Worm (Caenorhabditis elegans): ENCODE measurements around the gene srab-4.

ce11 chrV:6956237-6956636 lies 47.7 kb upstream of the srab-4 start, which contains the start of gene mec-1:
- TF ChIP-seq him-1 (tag; optimal IDR thresholded peaks at IDR 0.05) (no peak), W03F9.2 (tag; optimal IDR thresholded peaks at IDR 0.05) (no peak)
